Fruit fly (Drosophila melanogaster) whole organism, prepupa: ENCODE measurements around the gene GCS2alpha.

ENCODE experiments used
- Ets96B ChIP-seq: fragments of 200-800 bp; optimal IDR thresholded peaks from 2 replicates; lab custom pipeline; 2019; ENCODE audit warnings: missing biosample characterization, mild to moderate bottlenecking, missing genetic modification characterization, moderate library complexity
- Sox14 ChIP-seq: fragments of 200-800 bp; sonication (Bioruptor generic); optimal IDR thresholded peaks from 3 replicates; lab custom pipeline; 2016; ENCODE audit warnings: missing biosample characterization, missing genetic modification characterization

Gene GCS2alpha

DNA sequence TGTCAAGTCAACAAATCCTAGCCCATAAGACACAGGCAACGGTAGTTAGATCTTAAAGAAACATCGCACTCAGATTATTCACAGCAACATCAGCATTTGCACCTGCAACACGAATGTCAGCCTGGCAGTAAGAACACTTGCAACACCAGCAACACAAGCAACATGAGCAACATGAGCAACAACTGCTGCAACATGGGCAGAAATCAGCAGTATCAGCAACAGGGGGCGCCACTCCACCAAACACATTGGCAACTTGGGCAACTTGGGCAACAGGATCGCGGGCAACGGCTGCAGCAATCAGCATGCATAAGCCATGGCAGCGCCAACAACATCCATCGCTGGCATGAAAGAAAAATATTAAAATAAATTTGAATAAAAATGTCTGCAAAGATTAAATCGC, 42.2 kb downstream of the GCS2alpha start:
- TF ChIP-seq Ets96B, result no peak
- TF ChIP-seq Sox14 (GFP tag; lab: Kevin White, UChicago), result no peak
